Worm (Caenorhabditis elegans) whole organism, young adult: Measurements from ENCODE around the gene C45G9.11.

Experiments used
- Y53G8AR.9 ChIP-seq: fragments of 200-800 bp; sonication (Bioruptor generic); conservative IDR thresholded peaks from 2 replicates; pipeline ENCODE4 v1.3.6; 2022; ENCODE audit warnings: missing genetic modification reagents, missing genetic modification characterization, missing compliant biosample characterization
- athp-1 ChIP-seq: sonication (generic microtip); optimal IDR thresholded peaks from 2 replicates; lab custom pipeline; 2017; ENCODE audit warnings: mild to moderate bottlenecking, missing genetic modification characterization, missing compliant biosample characterization
- attf-6 ChIP-seq: fragments of 200-800 bp; sonication (Bioruptor generic); IDR thresholded peaks from 2 replicates; pipeline ENCODE4 v1.3.6; 2022; ENCODE audit warnings: missing genetic modification reagents, missing genetic modification characterization, missing compliant biosample characterization
- die-1 ChIP-seq: sonication (generic microtip); optimal IDR thresholded peaks from 2 replicates; lab custom pipeline; 2016; ENCODE audit warnings: missing genotype, mild to moderate bottlenecking, missing genetic modification characterization, missing compliant biosample characterization
- let-526 ChIP-seq: fragments of 200-800 bp; sonication (Bioruptor generic); IDR thresholded peaks from 2 replicates; pipeline ENCODE4 v1.3.6; 2022; ENCODE audit warnings: missing genetic modification reagents, missing genetic modification characterization, missing compliant biosample characterization
- lsl-1 ChIP-seq: fragments of 200-800 bp; sonication (Bioruptor generic); optimal IDR thresholded peaks from 2 replicates; lab custom pipeline; 2018; ENCODE audit warnings: mild to moderate bottlenecking, missing genetic modification characterization, moderate library complexity, missing compliant biosample characterization
- lsy-27 ChIP-seq: sonication (generic microtip); optimal IDR thresholded peaks from 2 replicates; lab custom pipeline; 2017; ENCODE audit warnings: missing genetic modification characterization, mild to moderate bottlenecking, missing compliant biosample characterization, antibody characterized with exemption, missing genotype, borderline replicate concordance; ENCODE audit not compliant: insufficient read depth
- madf-8 ChIP-seq: fragments of 200-800 bp; sonication (Bioruptor generic); conservative IDR thresholded peaks from 2 replicates; pipeline ENCODE4 v1.3.6; 2022; ENCODE audit warnings: missing genetic modification reagents, missing genetic modification characterization, missing compliant biosample characterization
- snpc-4 ChIP-seq, 5 experiments: fragments of 150-350 bp in 1 of 5; sonication (generic microtip) in 4 of 5; optimal IDR thresholded peaks; 2 replicates each; lab custom pipeline; 2014 to 2018; ENCODE audit warnings: missing genetic modification characterization in 5 of 5, missing biosample characterization in 3 of 5, antibody characterized with exemption in 2 of 5, mild to moderate bottlenecking in 2 of 5, missing compliant biosample characterization in 2 of 5, missing genotype in 2 of 5, moderate library complexity in 2 of 5, missing genetic modification reagents in 1 of 5
- unc-62 ChIP-seq: fragments of 150-350 bp; optimal IDR thresholded peaks from 2 replicates; lab custom pipeline; 2014; ENCODE audit warnings: missing biosample characterization, missing genetic modification reagents, missing genetic modification characterization
- zfh-2 ChIP-seq: fragments of 200-800 bp; sonication (Bioruptor generic); conservative IDR thresholded peaks from 2 replicates; pipeline ENCODE4 v1.3.6; 2022; ENCODE audit warnings: missing genetic modification reagents, missing genetic modification characterization, missing compliant biosample characterization

DNA sequence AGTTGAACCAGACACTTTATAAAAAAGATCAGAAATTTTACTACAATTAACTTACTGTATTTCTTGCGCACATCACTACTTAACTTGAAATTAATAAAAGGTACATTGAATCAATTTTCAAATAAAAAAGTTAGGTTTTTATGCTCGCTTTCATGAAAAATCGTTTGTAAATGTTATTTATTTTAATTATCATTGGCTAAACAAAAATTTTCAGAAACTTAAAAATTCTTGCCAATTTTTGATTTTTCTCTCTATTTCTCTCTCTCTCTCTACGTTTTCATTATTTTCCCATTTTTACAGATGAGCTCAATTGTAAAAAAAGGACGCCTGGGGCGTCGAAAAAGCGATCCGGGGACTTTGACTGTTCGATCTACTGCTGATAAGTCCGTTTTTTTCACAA lies 40.9 kb upstream of the C45G9.11 start, which contains the start of gene sax-2:
- TF ChIP-seq snpc-4 (GFP tag; optimal IDR thresholded peaks at IDR 0.05; lab: Kevin White, UChicago), result no peak
- TF ChIP-seq snpc-4 (tag; optimal IDR thresholded peaks at IDR 0.05; lab: Kevin White, UChicago), result no peak
- no peak for TF ChIP-seq die-1 (tag; lab: Kevin White, UChicago)
- TF ChIP-seq unc-62, result no peak
- TF ChIP-seq attf-6 (GFP tag; lab: Robert Waterston, UW), result no peak
- no peak for TF ChIP-seq Y53G8AR.9 (GFP tag; lab: Robert Waterston, UW)
- no peak for TF ChIP-seq madf-8 (GFP tag; lab: Robert Waterston, UW)
- TF ChIP-seq zfh-2 (GFP tag; lab: Robert Waterston, UW), result no peak
- no peak for TF ChIP-seq lsl-1 (GFP tag; lab: Kevin White, UChicago)
- no peak for TF ChIP-seq let-526 (GFP tag; lab: Robert Waterston, UW)
- TF ChIP-seq athp-1, result no peak
- no peak for TF ChIP-seq lsy-27 (tag; lab: Kevin White, UChicago)
